Fruit fly (Drosophila melanogaster) S2 (cell line): Measurements from ENCODE around the gene Tbc1d22.

Experiments used
- CG8478 ChIP-seq: fragments of >200 bp; optimal IDR thresholded peaks from 2 replicates; lab custom pipeline; 2018
- CTCF ChIP-seq, 2 experiments: fragments of >200 bp; optimal IDR thresholded peaks; 2 replicates each; lab custom pipeline; 2018

DNA sequence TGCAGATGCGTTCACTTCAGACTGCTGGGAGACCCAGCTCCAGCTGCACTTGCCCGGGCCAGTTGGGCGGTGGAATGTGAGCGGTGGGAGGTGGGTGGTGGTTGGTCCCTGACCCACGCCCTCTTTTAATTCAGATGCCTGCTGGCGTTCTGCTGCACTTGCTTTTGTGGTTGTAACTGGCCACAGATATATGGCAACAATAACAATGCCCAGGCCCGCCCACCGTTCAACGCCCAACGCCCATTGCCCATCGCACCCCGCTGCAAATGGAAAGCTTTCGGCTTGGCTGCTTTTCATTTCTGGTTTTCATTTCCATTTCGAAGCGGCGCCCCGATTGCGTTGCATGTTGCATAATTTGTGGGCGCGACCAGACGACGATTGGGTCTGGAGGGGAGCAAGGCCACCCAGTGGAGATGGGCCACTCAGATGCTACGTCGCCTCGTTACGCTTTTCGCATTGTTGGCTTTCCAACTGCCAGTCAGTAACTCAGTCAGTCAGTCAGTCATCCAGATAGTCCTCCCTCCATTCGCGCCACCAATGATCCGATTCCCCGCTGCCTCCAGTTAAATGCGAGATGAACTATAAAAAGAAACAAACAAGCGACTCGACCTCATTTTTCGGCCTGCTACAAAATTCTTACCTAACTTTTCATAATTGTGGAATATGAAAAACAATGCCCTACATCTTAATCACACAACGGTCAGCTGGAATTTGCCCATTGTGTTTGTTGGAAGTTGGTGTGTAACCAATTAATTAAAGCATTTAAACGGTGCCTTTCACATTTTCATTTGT, 11.6 kb upstream of the Tbc1d22 start:
- TF ChIP-seq CTCF (optimal IDR thresholded peaks at IDR 0.05; lab: Kevin White, UChicago): no peak
- no peak for TF ChIP-seq CG8478 (lab: Kevin White, UChicago)
